Worm (Caenorhabditis elegans): ENCODE data around the gene nspe-5.
"Not testable (repeated sequence)": the region's sequence is repeated elsewhere in the genome, so short reads cannot be mapped to it uniquely, and the experiment has no call there.

The nspe-5 gene

DNA sequence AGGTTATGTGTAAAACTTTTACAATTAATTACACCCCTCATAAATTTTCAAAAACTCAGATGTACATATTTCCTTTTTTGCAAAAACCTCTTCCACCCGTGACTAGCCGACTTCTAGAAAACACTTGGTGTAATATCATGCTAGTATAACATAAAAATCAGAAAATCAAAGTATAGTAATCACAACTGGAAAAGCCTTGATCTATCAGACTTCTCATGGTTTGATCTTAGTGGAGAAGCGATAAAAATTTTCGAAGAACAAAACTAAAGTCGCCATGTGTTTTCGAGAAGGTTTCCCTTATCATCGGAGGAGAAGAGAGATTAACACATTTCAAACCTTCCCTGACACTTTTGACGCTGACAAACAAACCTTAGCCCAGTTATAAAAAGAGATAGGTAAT lies at the start of gene nspe-5:
Gene nspe-5 (plus strand): TSS at position 301 of the 400 bp plus-strand sequence.
- TF ChIP-seq unc-62 (GFP tag; optimal IDR thresholded peaks at IDR 0.05): no peak

- no peak for TF ChIP-seq unc-62 (GFP tag; optimal IDR thresholded peaks at IDR 0.05)
Measured at ce11 chrII:12580952-12581351, 47.7 kb upstream of the nspe-5 start, which contains the start of gene clec-4. Gene clec-4, minus strand, starts transcription at chrII:12581113.

- TF ChIP-seq unc-62 (GFP tag; optimal IDR thresholded peaks at IDR 0.05): no peak
Measured at ce11 chrII:12603667-12604621, 24.7 kb upstream of the nspe-5 start, which contains the start of the genes ceh-100 and lips-15. Gene ceh-100, minus strand, starts transcription at chrII:12603680. Gene lips-15, plus strand, starts transcription at chrII:12604386.

DNA sequence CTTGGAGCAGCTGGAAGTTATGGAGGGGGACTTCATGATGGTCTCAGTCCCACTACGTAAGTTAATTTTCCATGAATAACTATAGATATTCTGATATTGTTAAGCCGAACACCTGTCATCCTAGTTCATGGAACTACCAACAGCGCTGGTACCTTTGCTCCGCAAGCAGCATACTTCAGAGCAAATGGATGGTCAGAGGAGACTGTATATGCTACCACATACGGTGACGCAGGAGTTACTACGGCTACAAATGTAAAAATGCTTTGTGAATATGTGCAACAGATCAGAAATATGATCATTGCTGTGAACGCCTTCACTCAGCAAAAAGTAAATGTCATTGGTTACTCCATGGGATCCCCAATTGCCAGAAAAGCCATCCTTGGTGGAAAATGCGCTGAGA lies 22.6 kb upstream of the nspe-5 start:
- TF ChIP-seq unc-62 (GFP tag; optimal IDR thresholded peaks at IDR 0.05): no peak

DNA sequence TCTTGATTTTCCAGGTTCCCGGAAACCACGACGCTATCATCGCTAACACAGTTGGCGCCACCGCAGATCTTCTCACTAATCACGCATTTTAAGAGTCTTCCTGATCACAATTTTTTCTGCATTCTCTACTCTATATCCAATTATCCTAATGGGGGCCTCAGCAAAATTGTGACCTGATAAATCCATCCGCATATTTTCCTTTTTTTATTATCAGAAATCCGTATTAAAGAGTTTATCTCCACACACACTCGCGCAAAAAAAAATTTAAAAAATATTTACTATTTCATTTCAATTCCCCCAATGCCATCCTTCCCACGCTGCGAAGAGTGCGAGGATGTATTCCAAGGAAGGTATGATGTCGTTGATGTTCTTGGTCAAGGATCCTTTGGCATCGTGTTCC lies 21.8 kb upstream of the nspe-5 start, which contains the start of gene Y38E10A.8:
Gene Y38E10A.8 (plus strand): TSS at position 301 of the 400 bp plus-strand sequence.
- no peak for TF ChIP-seq unc-62 (GFP tag; optimal IDR thresholded peaks at IDR 0.05)

- no peak for TF ChIP-seq unc-62 (GFP tag; optimal IDR thresholded peaks at IDR 0.05)
Measured at ce11 chrII:12608653-12609052, 20.0 kb upstream of the nspe-5 start, which contains the start of gene Y38E10A.9. Gene Y38E10A.9, plus strand, starts transcription at chrII:12608953.

- no peak for TF ChIP-seq unc-62 (GFP tag; optimal IDR thresholded peaks at IDR 0.05)
Measured at ce11 chrII:12612218-12612617, 16.4 kb upstream of the nspe-5 start, which contains the start of gene nspe-4. Gene nspe-4, plus strand, starts transcription at chrII:12612518.

ce11 chrII:12615413-12615812 lies 13.3 kb upstream of the nspe-5 start:
- TF ChIP-seq unc-62 (GFP tag; optimal IDR thresholded peaks at IDR 0.05): no peak

- TF ChIP-seq unc-62 (GFP tag; optimal IDR thresholded peaks at IDR 0.05): no peak
Measured at ce11 chrII:12616081-12616480, 12.6 kb upstream of the nspe-5 start, which contains the start of gene nspe-6. Gene nspe-6, minus strand, starts transcription at chrII:12616181.

- no peak for TF ChIP-seq unc-62 (GFP tag; optimal IDR thresholded peaks at IDR 0.05)
Measured at ce11 chrII:12617586-12617985, 11.1 kb upstream of the nspe-5 start, which contains the start of gene nspe-3. Gene nspe-3, plus strand, starts transcription at chrII:12617886.

ce11 chrII:12619288-12619687 lies 9.4 kb upstream of the nspe-5 start, which contains the start of gene nspe-2:
Gene nspe-2, minus strand, starts transcription at chrII:12619388.
- TF ChIP-seq unc-62 (GFP tag; optimal IDR thresholded peaks at IDR 0.05): no peak

DNA sequence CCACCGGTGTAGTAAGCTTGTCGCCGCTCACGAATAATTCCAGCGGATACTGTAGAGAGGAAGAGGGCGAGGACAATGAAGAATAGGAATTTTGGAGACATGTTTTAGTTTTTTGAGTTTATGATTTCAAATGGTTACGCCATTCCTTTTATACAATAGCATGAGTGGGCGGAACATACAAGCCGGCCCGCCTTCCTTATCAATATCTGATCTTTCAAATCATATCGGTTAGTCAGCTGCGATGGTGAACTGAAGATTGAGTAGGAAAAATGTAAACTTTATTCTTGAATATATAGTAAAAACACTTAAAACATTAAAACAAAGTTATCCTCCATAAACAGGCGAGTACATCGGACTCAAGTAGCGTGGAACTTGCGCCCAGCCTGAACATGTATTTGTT lies 7.9 kb upstream of the nspe-5 start, which contains the start of gene nspe-1:
Gene nspe-1 (minus strand): TSS at position 101 of the 400 bp plus-strand sequence.
- TF ChIP-seq unc-62 (GFP tag; optimal IDR thresholded peaks at IDR 0.05): no peak

ce11 chrII:12621908-12622566 lies 6.6 kb upstream of the nspe-5 start, which contains the start of gene nspe-8:
Gene nspe-8, minus strand, starts transcription at chrII:12621958.
- no peak for TF ChIP-seq unc-62 (GFP tag; optimal IDR thresholded peaks at IDR 0.05)

DNA sequence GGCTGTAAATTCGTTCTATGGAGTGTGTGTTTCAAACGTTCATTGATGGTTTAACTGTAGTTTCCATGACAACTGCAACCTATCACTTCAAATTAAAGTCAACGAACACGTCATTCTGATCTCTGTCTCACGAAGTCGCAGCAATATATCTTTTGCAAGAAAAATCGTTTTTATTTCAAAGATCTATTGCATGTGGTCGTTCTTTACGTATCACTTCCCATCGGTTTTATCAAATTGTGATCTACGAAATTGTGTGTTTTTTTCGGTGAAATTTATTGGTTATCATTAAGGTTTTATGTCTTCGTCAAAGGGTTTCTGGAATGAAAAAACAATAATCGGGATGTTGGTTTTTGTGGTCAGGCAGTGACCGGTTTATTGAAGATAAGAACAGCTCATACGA lies 5.8 kb upstream of the nspe-5 start:
- TF ChIP-seq unc-62 (GFP tag; optimal IDR thresholded peaks at IDR 0.05): no peak

DNA sequence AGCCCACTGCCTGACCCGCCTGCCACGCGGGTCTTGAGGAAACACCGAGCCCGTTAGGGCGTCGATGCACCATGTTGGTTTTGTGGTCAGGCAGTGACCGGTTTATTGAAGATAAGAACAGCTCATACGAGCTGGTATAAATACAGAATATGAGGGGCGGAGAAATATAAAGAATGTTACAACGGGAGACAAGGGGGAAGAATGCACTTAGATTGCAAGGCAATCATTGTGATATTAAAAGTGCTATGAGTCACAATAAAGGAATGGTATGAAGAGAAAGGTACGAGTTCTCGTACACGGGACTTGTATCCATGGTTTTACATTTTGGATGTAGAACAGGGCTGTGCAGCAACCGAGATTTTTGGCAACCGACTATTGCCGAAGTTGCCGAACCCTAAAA lies 4.2 kb upstream of the nspe-5 start, which contains the start of gene Y38E10A.14:
Gene Y38E10A.14 (minus strand): TSS at position 101 of the 400 bp plus-strand sequence.
- TF ChIP-seq unc-62 (GFP tag; optimal IDR thresholded peaks at IDR 0.05): not testable (repeated sequence)

ce11 chrII:12625673-12626072 lies 3.0 kb upstream of the nspe-5 start:
- TF ChIP-seq unc-62 (GFP tag; optimal IDR thresholded peaks at IDR 0.05): no peak
